Fruit fly (Drosophila melanogaster): ENCODE data around the gene CG17734.
A peak's percentile ranks its signal among the peaks of the same experiment; 100 is the strongest.

The CG17734 gene

DNA sequence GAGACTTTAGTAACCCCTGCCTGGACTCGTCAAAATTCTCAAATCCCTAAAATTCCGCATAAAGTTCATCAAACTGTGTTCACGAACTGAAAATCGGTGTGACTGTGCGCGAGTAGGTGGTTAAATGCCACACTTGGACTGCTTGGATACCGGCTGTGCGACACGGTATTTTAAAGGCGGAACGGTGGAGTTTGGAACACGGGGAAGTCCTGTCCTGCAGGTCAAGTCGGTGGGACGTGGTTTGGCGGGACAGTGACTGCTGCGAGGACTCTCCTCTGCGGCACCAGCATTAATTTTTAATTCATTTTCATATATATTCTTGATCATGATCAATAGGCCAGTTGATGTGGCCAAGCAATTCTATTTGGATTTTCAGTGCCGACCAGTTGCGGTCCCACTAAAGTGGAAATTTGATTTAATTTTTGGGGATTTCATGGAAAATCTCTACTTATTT lies 8.9 kb downstream of the CG17734 start, which contains the start of the genes Arfip and CG17721 (continued):
- TF ChIP-seq grau (tag; optimal IDR thresholded peaks at IDR 0.05): peak; percentile 20
- TF ChIP-seq Ptx1 (GFP tag; IDR thresholded peaks at IDR 0.05): no peak
- no peak for TF ChIP-seq H2.0 (GFP tag; IDR thresholded peaks at IDR 0.05)
- TF ChIP-seq YL-1 (GFP tag; optimal IDR thresholded peaks at IDR 0.05): peak; percentile 55
- TF ChIP-seq CG10543 (GFP tag; optimal IDR thresholded peaks at IDR 0.05): no peak
- peak; percentile 95 for TF ChIP-seq gfzf (GFP tag; optimal IDR thresholded peaks at IDR 0.05)
- TF ChIP-seq CG8388 (GFP tag; optimal IDR thresholded peaks at IDR 0.05): peak; percentile 54
- TF ChIP-seq z (GFP tag; IDR thresholded peaks at IDR 0.05): no peak
- peak; percentile 81 for TF ChIP-seq CG12659 (GFP tag; optimal IDR thresholded peaks at IDR 0.05)
- peak; percentile 96 for TF ChIP-seq pfk (GFP tag; optimal IDR thresholded peaks at IDR 0.05)
- TF ChIP-seq Atf-2 (GFP tag; optimal IDR thresholded peaks at IDR 0.05): no peak
- TF ChIP-seq Sin3A (optimal IDR thresholded peaks at IDR 0.05): peak; percentile 93
- 0 out of 2 replicates have a peak, but pooled peaks have one; percentile 23 for TF ChIP-seq CG3847 (GFP tag; IDR thresholded peaks at IDR 0.05)
- peak; percentile 58 for TF ChIP-seq E2f2 (GFP tag; IDR thresholded peaks at IDR 0.05)
- no peak for TF ChIP-seq tll (GFP tag; optimal IDR thresholded peaks at IDR 0.05)
- peak; percentile 53 for TF ChIP-seq Ets97D (GFP tag; optimal IDR thresholded peaks at IDR 0.05)
- no peak for TF ChIP-seq CG2120 (GFP tag; optimal IDR thresholded peaks at IDR 0.05)
- TF ChIP-seq CG17829 (tag; optimal IDR thresholded peaks at IDR 0.05): peak; percentile 49
- no peak for TF ChIP-seq dpn (GFP tag; optimal IDR thresholded peaks at IDR 0.05)
- TF ChIP-seq stwl (tag; optimal IDR thresholded peaks at IDR 0.05): peak; percentile 44
- no peak for TF ChIP-seq gro (GFP tag; optimal IDR thresholded peaks at IDR 0.05)
- TF ChIP-seq CG16813 (GFP tag; IDR thresholded peaks at IDR 0.05; ENCODE audit: partially characterized antibody): no peak
- no peak for TF ChIP-seq Mes4 (GFP tag; optimal IDR thresholded peaks at IDR 0.05)
- TF ChIP-seq CG17802 (tag; optimal IDR thresholded peaks at IDR 0.05): peak; percentile 5
- TF ChIP-seq phol (tag; optimal IDR thresholded peaks at IDR 0.05): peak; percentile 7
- TF ChIP-seq grn (GFP tag; optimal IDR thresholded peaks at IDR 0.05): no peak
- peak; percentile 26 for TF ChIP-seq Nf-YC (tag; optimal IDR thresholded peaks at IDR 0.05)
- TF ChIP-seq Hsf (GFP tag; optimal IDR thresholded peaks at IDR 0.05): no peak
- TF ChIP-seq nerfin-1 (tag; optimal IDR thresholded peaks at IDR 0.05): peak; percentile 9
- TF ChIP-seq nerfin-2 (GFP tag; IDR thresholded peaks at IDR 0.05; ENCODE audit: partially characterized antibody): no peak

DNA sequence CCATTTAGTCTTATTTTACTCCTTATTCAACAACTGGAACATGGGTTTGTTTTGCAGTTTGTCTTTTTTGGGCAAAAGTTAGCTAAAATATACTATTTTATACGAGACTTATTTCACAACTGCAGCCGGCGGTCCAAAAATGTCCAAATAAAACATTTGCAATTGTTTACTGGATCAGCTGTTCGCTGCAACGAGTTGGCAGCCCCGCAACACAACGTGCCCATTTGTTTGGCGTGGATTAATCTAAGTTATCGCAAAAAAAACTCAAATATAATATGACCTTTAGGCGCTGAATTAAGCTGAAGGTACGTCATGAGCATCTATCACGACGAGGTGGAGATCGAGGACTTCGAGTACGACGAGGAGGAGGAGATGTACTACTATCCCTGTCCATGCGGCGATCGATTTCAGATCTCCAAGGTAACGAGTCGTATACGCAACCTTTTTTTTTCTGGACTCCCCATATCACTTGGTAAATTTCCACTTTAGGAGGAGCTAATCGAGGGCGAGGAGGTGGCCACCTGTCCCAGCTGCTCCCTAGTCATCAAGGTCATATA lies 12.0 kb downstream of the CG17734 start, which contains the start of the genes CG17187 and Dph3:
Gene CG17187 (minus strand): TSS at position 175 of the 557 bp plus-strand sequence.
Gene Dph3 (plus strand): TSS at position 208 of the 557 bp plus-strand sequence.
- TF ChIP-seq NC2β (GFP tag; optimal IDR thresholded peaks at IDR 0.05) (no peak), Hr51 (GFP tag; optimal IDR thresholded peaks at IDR 0.05) (no peak), zfh1 (GFP tag; IDR thresholded peaks at IDR 0.05) (no peak), gfzf (GFP tag; optimal IDR thresholded peaks at IDR 0.05) (peak; percentile 56), crp (GFP tag; optimal IDR thresholded peaks at IDR 0.05) (peak; percentile 71 to 91), CG10979 (tag; optimal IDR thresholded peaks at IDR 0.05) (peak; percentile 35), CG12391 (tag; optimal IDR thresholded peaks at IDR 0.05) (no peak), ac (GFP tag; optimal IDR thresholded peaks at IDR 0.05) (no peak), CG7786 (GFP tag; optimal IDR thresholded peaks at IDR 0.05) (no peak), org-1 (GFP tag; optimal IDR thresholded peaks at IDR 0.05) (no peak), PHDP (tag; optimal IDR thresholded peaks at IDR 0.05) (no peak), yki (optimal IDR thresholded peaks at IDR 0.05) (no peak), CG1603 (tag; optimal IDR thresholded peaks at IDR 0.05) (peak; percentile 31), CG15479 (GFP tag; optimal IDR thresholded peaks at IDR 0.05) (no peak), CG7372 (GFP tag; IDR thresholded peaks at IDR 0.05) (peak; percentile 58), CG6683 (GFP tag; optimal IDR thresholded peaks at IDR 0.05) (no peak), ftz-f1 (GFP tag; optimal IDR thresholded peaks at IDR 0.05) (peak; percentile 70), CG9797 (GFP tag; optimal IDR thresholded peaks at IDR 0.05) (peak; percentile 15), CG32532 (GFP tag; IDR thresholded peaks at IDR 0.05) (no peak), ci (GFP tag; IDR thresholded peaks at IDR 0.05) (no peak), Kr (GFP tag; optimal IDR thresholded peaks at IDR 0.05) (no peak), Dp (GFP tag; optimal IDR thresholded peaks at IDR 0.05) (peak; percentile 10)
